Fruit fly (Drosophila melanogaster) whole organism, prepupa: Measurements from ENCODE around the gene CG34026.
A peak's percentile ranks its signal among the peaks of the same experiment; 100 is the strongest.

Experiments
- Blimp-1 ChIP-seq: fragments of 200-800 bp; sonication (Bioruptor generic); optimal IDR thresholded peaks from 3 replicates; lab custom pipeline; 2017; ENCODE audit warnings: missing biosample characterization, missing genetic modification characterization, mild to moderate bottlenecking, moderate library complexity, missing genetic modification reagents
- CG11294 ChIP-seq: fragments of 200-800 bp; sonication (Bioruptor generic); IDR thresholded peaks from 2 replicates; pipeline ENCODE4 v1.3.6; 2022; ENCODE audit warnings: missing biosample characterization, missing genetic modification characterization
- CG11762 ChIP-seq: fragments of 200-800 bp; sonication (Bioruptor generic); optimal IDR thresholded peaks from 3 replicates; lab custom pipeline; 2016; ENCODE audit warnings: missing biosample characterization, missing genetic modification characterization; ENCODE audit not compliant: insufficient read depth
- CG11902 ChIP-seq: fragments of 200-800 bp; sonication (Bioruptor generic); optimal IDR thresholded peaks from 3 replicates; lab custom pipeline; 2016; ENCODE audit warnings: missing biosample characterization, missing genetic modification characterization
- CG1621 ChIP-seq: fragments of 200-800 bp; sonication (Bioruptor generic); optimal IDR thresholded peaks from 3 replicates; lab custom pipeline; 2018; ENCODE audit warnings: missing biosample characterization, mild to moderate bottlenecking, missing genetic modification characterization
- CG16779 ChIP-seq: fragments of 200-800 bp; sonication (Bioruptor generic); optimal IDR thresholded peaks from 3 replicates; lab custom pipeline; 2017; ENCODE audit warnings: missing biosample characterization, mild to moderate bottlenecking, missing genetic modification characterization
- CG3032 ChIP-seq: fragments of 200-800 bp; optimal IDR thresholded peaks from 2 replicates; lab custom pipeline; 2019; ENCODE audit warnings: missing biosample characterization, mild to moderate bottlenecking, missing genetic modification characterization, moderate library complexity
- CG31627 ChIP-seq: fragments of 200-800 bp; sonication (Bioruptor generic); optimal IDR thresholded peaks from 3 replicates; lab custom pipeline; 2016; ENCODE audit warnings: missing biosample characterization, missing genetic modification characterization
- CG32006 ChIP-seq: fragments of 200-800 bp; sonication (Bioruptor generic); optimal IDR thresholded peaks from 3 replicates; lab custom pipeline; 2017; ENCODE audit warnings: missing biosample characterization, mild to moderate bottlenecking, missing genetic modification characterization
- CG34406 ChIP-seq: fragments of 200-800 bp; sonication (Bioruptor generic); optimal IDR thresholded peaks from 3 replicates; lab custom pipeline; 2016; ENCODE audit warnings: missing biosample characterization, missing genetic modification characterization
- CG3919 ChIP-seq: fragments of 200-800 bp; sonication (Bioruptor generic); optimal IDR thresholded peaks from 3 replicates; lab custom pipeline; 2016; ENCODE audit warnings: missing biosample characterization, missing genetic modification characterization
- CG4318 ChIP-seq: fragments of 200-800 bp; sonication (Bioruptor generic); optimal IDR thresholded peaks from 3 replicates; lab custom pipeline; 2017; ENCODE audit warnings: missing biosample characterization, mild to moderate bottlenecking, missing genetic modification characterization
- CG6163 ChIP-seq: fragments of 200-800 bp; sonication (Bioruptor generic); IDR thresholded peaks from 3 replicates; pipeline ENCODE4 v1.3.6; 2022; ENCODE audit warnings: missing biosample characterization, missing genetic modification characterization
- CG6792 ChIP-seq: fragments of 200-800 bp; sonication (Bioruptor generic); optimal IDR thresholded peaks from 3 replicates; lab custom pipeline; 2016; ENCODE audit warnings: missing biosample characterization, missing genetic modification characterization
- CG6808 ChIP-seq: fragments of 200-800 bp; sonication (Bioruptor generic); optimal IDR thresholded peaks from 3 replicates; lab custom pipeline; 2017; ENCODE audit warnings: missing biosample characterization, missing genetic modification characterization, mild to moderate bottlenecking, moderate library complexity, missing genetic modification reagents
- CG6854 ChIP-seq: fragments of 200-800 bp; sonication (Bioruptor generic); optimal IDR thresholded peaks from 2 replicates; lab custom pipeline; 2017; ENCODE audit warnings: missing biosample characterization, mild to moderate bottlenecking, missing genetic modification characterization
- CG8119 ChIP-seq: fragments of 200-800 bp; sonication (Bioruptor generic); IDR thresholded peaks from 3 replicates; pipeline ENCODE4 v1.3.6; 2022; ENCODE audit warnings: missing biosample characterization, missing genetic modification characterization
- CG8319 ChIP-seq: fragments of 200-800 bp; sonication (Bioruptor generic); optimal IDR thresholded peaks from 3 replicates; lab custom pipeline; 2016; ENCODE audit warnings: missing biosample characterization, missing genetic modification characterization
- CG8632 ChIP-seq: fragments of 200-800 bp; sonication (Bioruptor generic); optimal IDR thresholded peaks from 3 replicates; lab custom pipeline; 2016; ENCODE audit warnings: missing biosample characterization, missing genetic modification characterization
- CG9139 ChIP-seq: fragments of 200-800 bp; sonication (Bioruptor generic); optimal IDR thresholded peaks from 3 replicates; lab custom pipeline; 2017; ENCODE audit warnings: missing biosample characterization, mild to moderate bottlenecking, missing genetic modification characterization
- Eip78C ChIP-seq: fragments of 200-800 bp; sonication (Bioruptor generic); peaks from one replicate; lab custom pipeline; 2016; ENCODE audit warnings: missing biosample characterization, missing genetic modification characterization
- Eip93F ChIP-seq: fragments of 200-800 bp; sonication (Bioruptor generic); optimal IDR thresholded peaks from 2 replicates; lab custom pipeline; 2016; ENCODE audit warnings: missing biosample characterization, mild to moderate bottlenecking, missing genetic modification characterization
- Ets21C ChIP-seq: fragments of 200-800 bp; sonication (Bioruptor generic); optimal IDR thresholded peaks from 3 replicates; lab custom pipeline; 2016; ENCODE audit warnings: missing biosample characterization, missing genetic modification characterization
- Gug ChIP-seq: fragments of 200-800 bp; sonication (Bioruptor generic); IDR thresholded peaks from 2 replicates; pipeline ENCODE4 v1.3.6; 2022; ENCODE audit warnings: missing biosample characterization, missing genetic modification characterization
- Hr38 ChIP-seq: sonication (Bioruptor generic); optimal IDR thresholded peaks from 2 replicates; lab custom pipeline; 2016; ENCODE audit warnings: missing biosample characterization, missing genetic modification characterization
- Hr39 ChIP-seq: fragments of 200-800 bp; sonication (Bioruptor generic); optimal IDR thresholded peaks from 2 replicates; lab custom pipeline; 2016; ENCODE audit warnings: missing biosample characterization, missing genetic modification characterization
- Hr4 ChIP-seq: fragments of 200-800 bp; sonication (Bioruptor generic); optimal IDR thresholded peaks from 3 replicates; lab custom pipeline; 2016; ENCODE audit warnings: missing biosample characterization, missing genetic modification characterization
- Lpt ChIP-seq: fragments of 200-800 bp; sonication (Bioruptor generic); optimal IDR thresholded peaks from 3 replicates; lab custom pipeline; 2016; ENCODE audit warnings: missing biosample characterization, missing genetic modification characterization
- Met ChIP-seq: fragments of 200-800 bp; sonication (Bioruptor generic); optimal IDR thresholded peaks from 3 replicates; lab custom pipeline; 2016; ENCODE audit warnings: missing biosample characterization, missing genetic modification characterization
- OdsH ChIP-seq: fragments of 200-800 bp; sonication (Bioruptor generic); optimal IDR thresholded peaks from 3 replicates; lab custom pipeline; 2016; ENCODE audit warnings: missing biosample characterization, missing genetic modification characterization
- Sox102F ChIP-seq: fragments of 200-800 bp; sonication (Bioruptor generic); optimal IDR thresholded peaks from 2 replicates; lab custom pipeline; 2016; ENCODE audit warnings: missing biosample characterization, mild to moderate bottlenecking, missing genetic modification characterization
- achi ChIP-seq: fragments of 200-800 bp; sonication (Bioruptor generic); optimal IDR thresholded peaks from 3 replicates; lab custom pipeline; 2016; ENCODE audit warnings: missing biosample characterization, missing genetic modification characterization
- acj6 ChIP-seq: fragments of 200-800 bp; sonication (Bioruptor generic); optimal IDR thresholded peaks from 3 replicates; lab custom pipeline; 2016; ENCODE audit warnings: missing biosample characterization, missing genetic modification characterization
- dac ChIP-seq: fragments of 200-800 bp; sonication (Bioruptor generic); optimal IDR thresholded peaks from 2 replicates; lab custom pipeline; 2017; ENCODE audit warnings: missing biosample characterization, mild to moderate bottlenecking, missing genetic modification characterization
- dsx ChIP-seq: fragments of 200-800 bp; optimal IDR thresholded peaks from 3 replicates; lab custom pipeline; 2019; ENCODE audit warnings: missing biosample characterization, mild to moderate bottlenecking, missing genetic modification characterization, moderate library complexity; ENCODE audit not compliant: poor library complexity, severe bottlenecking
- eg ChIP-seq: fragments of 200-800 bp; sonication (Bioruptor generic); IDR thresholded peaks from 3 replicates; pipeline ENCODE4 v1.3.6; 2022; ENCODE audit warnings: missing biosample characterization, missing genetic modification characterization
- esn ChIP-seq: fragments of 200-800 bp; sonication (Bioruptor generic); optimal IDR thresholded peaks from 2 replicates; lab custom pipeline; 2016; ENCODE audit warnings: missing biosample characterization, mild to moderate bottlenecking, missing genetic modification characterization, moderate library complexity
- fd59A ChIP-seq: fragments of 200-800 bp; sonication (Bioruptor generic); optimal IDR thresholded peaks from 2 replicates; lab custom pipeline; 2017; ENCODE audit warnings: missing biosample characterization, mild to moderate bottlenecking, missing genetic modification characterization, missing genetic modification reagents
- fd85E ChIP-seq: fragments of 200-800 bp; sonication (Bioruptor generic); optimal IDR thresholded peaks from 3 replicates; lab custom pipeline; 2016; ENCODE audit warnings: missing biosample characterization, missing genetic modification characterization
- fkh ChIP-seq: fragments of 200-800 bp; sonication (Bioruptor generic); optimal IDR thresholded peaks from 3 replicates; lab custom pipeline; 2017; ENCODE audit warnings: missing biosample characterization, mild to moderate bottlenecking, missing genetic modification characterization, moderate library complexity
- pdm3 ChIP-seq: fragments of 200-800 bp; sonication (Bioruptor generic); optimal IDR thresholded peaks from 3 replicates; lab custom pipeline; 2016; ENCODE audit warnings: missing biosample characterization, missing genetic modification characterization
- salr ChIP-seq, 2 experiments: fragments of 200-800 bp; sonication (Bioruptor generic); optimal IDR thresholded peaks; 3 replicates each; lab custom pipeline; 2016 to 2018; ENCODE audit warnings: missing biosample characterization in 2 of 2, missing genetic modification characterization in 2 of 2, mild to moderate bottlenecking in 1 of 2
- spab ChIP-seq: fragments of 200-800 bp; sonication (Bioruptor generic); optimal IDR thresholded peaks from 2 replicates; lab custom pipeline; 2017; ENCODE audit warnings: missing biosample characterization, mild to moderate bottlenecking, missing genetic modification characterization, missing genetic modification reagents
- ss ChIP-seq, 2 experiments: fragments of 200-800 bp; sonication (Bioruptor generic); optimal IDR thresholded peaks; 2 replicates in 1 of 2; 3 replicates in 1 of 2; lab custom pipeline; 2017 to 2018; ENCODE audit warnings: mild to moderate bottlenecking in 2 of 2, missing biosample characterization in 2 of 2, missing genetic modification characterization in 2 of 2, moderate library complexity in 1 of 2
- svp ChIP-seq: fragments of 200-800 bp; sonication (Bioruptor generic); peaks from one replicate; lab custom pipeline; 2016; ENCODE audit warnings: missing biosample characterization, missing genetic modification characterization
- topi ChIP-seq: fragments of 200-800 bp; sonication (Bioruptor generic); optimal IDR thresholded peaks from 3 replicates; lab custom pipeline; 2016; ENCODE audit warnings: missing biosample characterization, missing genetic modification characterization
- vri ChIP-seq: fragments of 200-800 bp; sonication (Bioruptor generic); optimal IDR thresholded peaks from 3 replicates; lab custom pipeline; 2016; ENCODE audit warnings: missing biosample characterization, mild to moderate bottlenecking, missing genetic modification characterization

Gene CG34026

DNA sequence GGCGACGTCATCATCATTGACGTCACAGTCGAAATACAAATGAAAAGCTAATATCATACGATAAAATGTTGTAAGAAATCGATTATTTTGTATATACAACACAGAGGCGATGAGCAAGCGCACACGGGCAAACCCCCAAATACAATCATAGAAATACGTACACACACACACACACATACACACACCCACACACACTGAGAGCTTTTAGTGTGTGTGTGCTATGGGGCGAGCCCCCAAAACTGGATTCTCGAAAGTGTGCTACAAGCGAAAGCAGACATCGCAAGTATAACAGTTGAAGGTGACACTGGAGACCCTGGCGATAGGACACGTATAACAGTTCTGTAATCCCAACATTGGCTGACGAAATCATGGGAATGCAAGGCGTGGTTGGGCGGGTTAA lies 48.3 kb downstream of the CG34026 start (continued):
- TF ChIP-seq CG6808 (GFP tag; lab: Kevin White, UChicago) (no peak), salr (GFP tag; optimal IDR thresholded peaks at IDR 0.05; lab: Kevin White, UChicago) (no peak), achi (GFP tag; lab: Kevin White, UChicago) (no peak), OdsH (no peak), dsx (GFP tag; lab: Kevin White, UChicago) (peak; percentile 56)

DNA sequence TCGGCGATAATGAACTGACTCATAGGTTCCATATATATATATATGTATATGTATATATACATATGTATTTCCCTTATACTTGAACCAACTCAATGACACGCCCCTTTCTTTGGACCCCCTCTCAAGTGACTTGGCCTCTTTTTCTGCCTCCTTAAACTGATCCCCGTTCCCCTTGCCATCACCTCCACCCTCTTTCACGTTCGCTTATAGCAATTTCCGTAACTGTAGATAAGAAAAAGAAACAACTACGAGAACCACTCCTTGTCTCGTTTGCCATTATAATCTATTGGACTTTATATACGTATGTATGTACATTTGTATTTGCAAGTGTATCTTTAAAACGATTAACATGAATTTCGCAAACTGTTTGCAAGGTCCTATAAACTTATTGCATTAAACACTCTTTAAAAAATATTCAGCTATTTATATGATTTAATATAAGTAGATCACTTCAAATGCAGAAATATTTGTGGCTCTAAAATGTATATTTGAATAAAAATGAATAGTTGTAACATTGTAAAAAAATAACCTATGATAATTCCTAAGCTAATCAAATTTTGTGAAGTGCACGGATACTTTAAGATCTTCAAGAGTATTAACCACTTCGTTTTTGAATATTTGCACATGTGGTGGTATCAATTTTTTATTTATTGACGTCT lies 49.2 kb downstream of the CG34026 start:
- peak; percentile 65 for TF ChIP-seq CG6792 (GFP tag; lab: Kevin White, UChicago)
- peak; percentile 94 for TF ChIP-seq Eip78C (GFP tag; lab: Kevin White, UChicago)
- peak; percentile 26 for TF ChIP-seq vri (GFP tag; lab: Kevin White, UChicago)
- peak; percentile 75 for TF ChIP-seq esn
- TF ChIP-seq CG9139 (GFP tag; lab: Kevin White, UChicago), result no peak
- peak; percentile 65 for TF ChIP-seq OdsH
- TF ChIP-seq Lpt (GFP tag; lab: Kevin White, UChicago), result peak; percentile 65
- TF ChIP-seq CG11762 (GFP tag; lab: Kevin White, UChicago), result no peak
- peak; percentile 32 for TF ChIP-seq achi (GFP tag; lab: Kevin White, UChicago)
- TF ChIP-seq Hr4, result peak; percentile 62
- TF ChIP-seq svp (GFP tag; lab: Kevin White, UChicago), result peak; percentile 77
- peak; percentile 36 for TF ChIP-seq CG11902 (GFP tag; lab: Kevin White, UChicago)
- TF ChIP-seq spab (GFP tag; lab: Kevin White, UChicago), result peak; percentile 44
- peak; percentile 68; the same call in 2 of the 3 replicates for TF ChIP-seq CG8119 (GFP tag; lab: Robert Waterston, UW)
- TF ChIP-seq Eip93F (GFP tag; lab: Kevin White, UChicago), result peak; percentile 65
- peak; percentile 40 for TF ChIP-seq CG6808 (GFP tag; lab: Kevin White, UChicago)
- TF ChIP-seq fkh (GFP tag; lab: Kevin White, UChicago), result no peak
- TF ChIP-seq CG4318 (GFP tag; lab: Kevin White, UChicago), result peak; percentile 33
- peak; percentile 30 for TF ChIP-seq CG31627 (GFP tag; lab: Kevin White, UChicago)
- TF ChIP-seq CG11294 (GFP tag; lab: Robert Waterston, UW), result no peak
- TF ChIP-seq Hr38 (GFP tag; lab: Kevin White, UChicago), result no peak
- TF ChIP-seq CG34406 (GFP tag; lab: Kevin White, UChicago), result peak; percentile 68
- TF ChIP-seq CG6854 (GFP tag; lab: Kevin White, UChicago), result no peak
- TF ChIP-seq topi (GFP tag; lab: Kevin White, UChicago), result peak; percentile 65
- TF ChIP-seq Gug (GFP tag; lab: Robert Waterston, UW), result peak; percentile 45
- TF ChIP-seq Sox102F (GFP tag; lab: Kevin White, UChicago), result peak; percentile 46
- peak; percentile 47; the same call in 1 of the 3 replicates for TF ChIP-seq eg (GFP tag; lab: Robert Waterston, UW)
- TF ChIP-seq dsx (GFP tag; lab: Kevin White, UChicago), result peak; percentile 57
- TF ChIP-seq acj6 (GFP tag; lab: Kevin White, UChicago), result peak; percentile 58
- peak; percentile 17 for TF ChIP-seq fd85E
- no peak for TF ChIP-seq dac (GFP tag; lab: Kevin White, UChicago)
- TF ChIP-seq Met (GFP tag; lab: Kevin White, UChicago), result peak; percentile 69
- TF ChIP-seq CG6163 (GFP tag; lab: Robert Waterston, UW), result 0 out of 3 replicates have a peak, but pooled peaks have one; percentile 20
- peak; percentile 48 for TF ChIP-seq fd59A (GFP tag; lab: Kevin White, UChicago)
- TF ChIP-seq Blimp-1 (GFP tag; lab: Kevin White, UChicago), result no peak
- peak; percentile 64 for TF ChIP-seq CG3919
- no peak for TF ChIP-seq CG16779
- TF ChIP-seq CG8319 (GFP tag; lab: Kevin White, UChicago), result peak; percentile 17
- TF ChIP-seq salr (GFP tag; optimal IDR thresholded peaks at IDR 0.05; lab: Kevin White, UChicago), result peak in 1 of 2 experiments; percentile 65
- TF ChIP-seq CG32006, result peak; percentile 81
- peak; percentile 69 for TF ChIP-seq CG3032 (tag; lab: Kevin White, UChicago)
- TF ChIP-seq pdm3, result peak; percentile 72
- peak; percentile 44 to 73 for TF ChIP-seq ss (GFP tag; optimal IDR thresholded peaks at IDR 0.05; lab: Kevin White, UChicago)
- TF ChIP-seq Hr39 (GFP tag; lab: Kevin White, UChicago), result peak; percentile 47
- TF ChIP-seq CG1621 (tag; lab: Kevin White, UChicago), result peak; percentile 12
- TF ChIP-seq CG8632 (GFP tag; lab: Kevin White, UChicago), result peak; percentile 69
- peak; percentile 15 for TF ChIP-seq Ets21C
